Worm (Caenorhabditis elegans): Measurements from ENCODE around the gene srbc-71.

DNA sequence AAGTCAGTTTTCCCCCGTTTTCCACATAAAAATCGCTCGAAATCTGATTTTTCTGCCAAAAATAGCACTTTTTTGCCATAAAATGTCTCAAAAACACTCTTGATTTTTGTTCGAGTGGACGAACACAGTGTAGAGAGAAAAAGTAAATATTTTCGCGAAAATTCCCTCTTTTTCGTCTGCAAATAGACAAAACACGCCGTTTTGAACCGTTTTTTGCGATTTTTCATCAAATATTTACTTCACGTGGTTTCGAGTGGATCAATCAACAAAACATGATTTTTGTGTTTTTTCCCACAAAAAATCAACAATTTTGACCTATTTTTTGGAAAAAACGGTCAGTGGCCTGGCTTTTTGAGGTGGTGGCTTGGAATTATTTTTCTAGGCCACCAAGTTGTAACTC, 16.7 kb downstream of the srbc-71 start:
- TF ChIP-seq med-1 (GFP tag; optimal IDR thresholded peaks at IDR 0.05; ENCODE audit: insufficient read depth) (no peak), ztf-23 (GFP tag; IDR thresholded peaks at IDR 0.05) (no peak), cog-1 (tag; optimal IDR thresholded peaks at IDR 0.05) (no peak), flt-1 (GFP tag; IDR thresholded peaks at IDR 0.05) (no peak)
